Worm (Caenorhabditis elegans) whole organism, L1 larva: ENCODE measurements around the gene xbx-9.

Experiments
- C04F5.9 ChIP-seq: sonication (generic microtip); optimal IDR thresholded peaks from 2 replicates; lab custom pipeline; 2016; ENCODE audit warnings: missing genetic modification characterization, missing compliant biosample characterization
- C34B4.2 ChIP-seq: sonication (generic microtip); optimal IDR thresholded peaks from 2 replicates; lab custom pipeline; 2017; ENCODE audit warnings: mild to moderate bottlenecking, missing genetic modification characterization, missing compliant biosample characterization
- F16B12.6 ChIP-seq: fragments of 150-350 bp; optimal IDR thresholded peaks from 2 replicates; lab custom pipeline; 2014; ENCODE audit warnings: missing biosample characterization, missing genetic modification characterization
- Y116A8C.19 ChIP-seq: sonication (generic microtip); optimal IDR thresholded peaks from 2 replicates; lab custom pipeline; 2016; ENCODE audit warnings: missing compliant biosample characterization, missing genetic modification characterization, borderline replicate concordance
- aly-2 ChIP-seq: fragments of 150-350 bp; optimal IDR thresholded peaks from 2 replicates; lab custom pipeline; 2014; ENCODE audit warnings: missing biosample characterization, missing genetic modification characterization
- ama-1 ChIP-seq: fragments of 150-350 bp; optimal IDR thresholded peaks from 2 replicates; lab custom pipeline; 2014
- ceh-82 ChIP-seq, 3 experiments: fragments of 150-350 bp in 1 of 3; sonication (generic microtip) in 2 of 3; optimal IDR thresholded peaks; 2 replicates each; lab custom pipeline; 2014 to 2017; ENCODE audit warnings: missing biosample characterization in 3 of 3, missing genetic modification characterization in 3 of 3
- ceh-88 ChIP-seq: fragments of 200-800 bp; sonication (Bioruptor generic); IDR thresholded peaks from 2 replicates; pipeline ENCODE4 v1.3.6; 2022; ENCODE audit warnings: missing genetic modification characterization, missing compliant biosample characterization
- ceh-90 ChIP-seq: sonication (generic microtip); optimal IDR thresholded peaks from 2 replicates; lab custom pipeline; 2016; ENCODE audit warnings: missing genetic modification characterization, missing compliant biosample characterization
- ces-1 ChIP-seq: fragments of 150-350 bp; optimal IDR thresholded peaks from 2 replicates; lab custom pipeline; 2014; ENCODE audit warnings: missing biosample characterization, missing genetic modification reagents, missing genetic modification characterization
- egl-27 ChIP-seq, 2 experiments: fragments of 150-350 bp in 1 of 2; sonication (generic microtip); optimal IDR thresholded peaks; 3 replicates each; lab custom pipeline; 2017 to 2018; ENCODE audit warnings: missing biosample characterization in 2 of 2, missing genetic modification characterization in 2 of 2, missing genetic modification reagents in 2 of 2
- elt-2 ChIP-seq: sonication (generic microtip); optimal IDR thresholded peaks from 2 replicates; lab custom pipeline; 2016; ENCODE audit warnings: missing genetic modification characterization, mild to moderate bottlenecking, inconsistent platforms, missing compliant biosample characterization, missing genetic modification reagents
- elt-3 ChIP-seq, 6 experiments: fragments of 150-350 bp in 1 of 6; sonication (generic microtip); optimal IDR thresholded peaks; 2 replicates each; lab custom pipeline; 2017 to 2018; ENCODE audit warnings: missing biosample characterization in 6 of 6, missing genetic modification characterization in 6 of 6, inconsistent platforms in 1 of 6
- fkh-8 ChIP-seq: sonication (generic microtip); optimal IDR thresholded peaks from 2 replicates; lab custom pipeline; 2016; ENCODE audit warnings: mild to moderate bottlenecking, missing genetic modification characterization, missing compliant biosample characterization
- fos-1 ChIP-seq: fragments of 150-350 bp; optimal IDR thresholded peaks from 2 replicates; lab custom pipeline; 2014; ENCODE audit warnings: missing biosample characterization, missing genetic modification characterization
- grh-1 ChIP-seq: fragments of 200-800 bp; sonication (Bioruptor generic); IDR thresholded peaks from 2 replicates; pipeline ENCODE4 v1.3.6; 2022; ENCODE audit warnings: missing genetic modification reagents, missing genetic modification characterization, missing compliant biosample characterization
- hlh-17 ChIP-seq: fragments of 200-800 bp; sonication (Bioruptor generic); optimal IDR thresholded peaks from 2 replicates; lab custom pipeline; 2018; ENCODE audit warnings: missing genetic modification characterization, mild to moderate bottlenecking, missing compliant biosample characterization, moderate library complexity, borderline replicate concordance
- hpl-2 ChIP-seq: fragments of 150-350 bp; optimal IDR thresholded peaks from 2 replicates; lab custom pipeline; 2014; ENCODE audit warnings: missing biosample characterization, missing genetic modification reagents, missing genetic modification characterization
- jun-1 ChIP-seq: fragments of 150-350 bp; optimal IDR thresholded peaks from 2 replicates; lab custom pipeline; 2014; ENCODE audit warnings: missing biosample characterization, missing genetic modification reagents, missing genetic modification characterization
- lin-14 ChIP-seq: fragments of 200-800 bp; sonication (Bioruptor generic); optimal IDR thresholded peaks from 2 replicates; lab custom pipeline; 2018; ENCODE audit warnings: mild to moderate bottlenecking, missing genetic modification characterization, moderate library complexity, missing compliant biosample characterization
- lin-39 ChIP-seq: fragments of 150-350 bp; optimal IDR thresholded peaks from 2 replicates; lab custom pipeline; 2014; ENCODE audit warnings: missing biosample characterization, missing genetic modification reagents, missing genetic modification characterization
- lsy-2 ChIP-seq, 2 experiments: fragments of 150-350 bp; optimal IDR thresholded peaks; 2 replicates each; lab custom pipeline; 2014; ENCODE audit warnings: missing biosample characterization in 2 of 2, missing genetic modification characterization in 2 of 2
- mab-9 ChIP-seq: fragments of 200-800 bp; sonication (Bioruptor generic); IDR thresholded peaks from 2 replicates; pipeline ENCODE4 v1.3.6; 2022; ENCODE audit warnings: missing genetic modification reagents, missing genetic modification characterization, missing compliant biosample characterization
- mef-2 ChIP-seq: fragments of 150-350 bp; optimal IDR thresholded peaks from 2 replicates; lab custom pipeline; 2014; ENCODE audit warnings: missing biosample characterization, missing genetic modification characterization
- mep-1 ChIP-seq: fragments of 150-350 bp; optimal IDR thresholded peaks from 2 replicates; lab custom pipeline; 2014; ENCODE audit warnings: missing biosample characterization, missing genetic modification characterization
- nhr-11 ChIP-seq: fragments of 150-350 bp; optimal IDR thresholded peaks from 2 replicates; lab custom pipeline; 2014; ENCODE audit warnings: missing biosample characterization, missing genetic modification characterization
- nhr-12 ChIP-seq: sonication (generic microtip); optimal IDR thresholded peaks from 2 replicates; lab custom pipeline; 2017; ENCODE audit warnings: missing biosample characterization, missing genetic modification characterization
- nhr-19 ChIP-seq: fragments of 200-800 bp; sonication (Bioruptor generic); conservative IDR thresholded peaks from 2 replicates; pipeline ENCODE4 v1.3.6; 2022; ENCODE audit warnings: missing genetic modification characterization, missing compliant biosample characterization
- nhr-20 ChIP-seq: sonication (generic microtip); optimal IDR thresholded peaks from 2 replicates; lab custom pipeline; 2016; ENCODE audit warnings: mild to moderate bottlenecking, missing genetic modification characterization, missing compliant biosample characterization
- nhr-28 ChIP-seq: fragments of 150-350 bp; optimal IDR thresholded peaks from 2 replicates; lab custom pipeline; 2014; ENCODE audit warnings: missing biosample characterization, missing genetic modification characterization
- nhr-84 ChIP-seq: sonication (generic microtip); optimal IDR thresholded peaks from 2 replicates; lab custom pipeline; 2017; ENCODE audit warnings: missing biosample characterization, missing genetic modification characterization
- nhr-85 ChIP-seq: sonication (generic microtip); peaks from one replicate; lab custom pipeline; 2016; ENCODE audit warnings: missing genetic modification characterization, inconsistent platforms, missing compliant biosample characterization
- pag-3 ChIP-seq: sonication (generic microtip); optimal IDR thresholded peaks from 2 replicates; lab custom pipeline; 2017; ENCODE audit warnings: missing genetic modification characterization, mild to moderate bottlenecking, missing compliant biosample characterization, antibody characterized with exemption, borderline replicate concordance; ENCODE audit not compliant: insufficient read depth
- skn-1 ChIP-seq: fragments of 150-350 bp; optimal IDR thresholded peaks from 2 replicates; lab custom pipeline; 2014; ENCODE audit warnings: missing biosample characterization, missing genetic modification characterization
- snu-23 ChIP-seq: sonication (generic microtip); optimal IDR thresholded peaks from 2 replicates; lab custom pipeline; 2016; ENCODE audit warnings: missing genetic modification characterization, missing compliant biosample characterization
- sup-37 ChIP-seq: fragments of 200-800 bp; sonication (Bioruptor generic); optimal IDR thresholded peaks from 2 replicates; lab custom pipeline; 2018; ENCODE audit warnings: mild to moderate bottlenecking, missing genetic modification characterization, missing compliant biosample characterization
- swsn-7 ChIP-seq: sonication (generic microtip); optimal IDR thresholded peaks from 2 replicates; lab custom pipeline; 2016; ENCODE audit warnings: missing genetic modification characterization, missing compliant biosample characterization
- tbx-2 ChIP-seq: sonication (generic microtip); optimal IDR thresholded peaks from 2 replicates; lab custom pipeline; 2016; ENCODE audit warnings: missing genetic modification characterization, missing compliant biosample characterization
- tlp-1 ChIP-seq: fragments of 150-350 bp; optimal IDR thresholded peaks from 2 replicates; lab custom pipeline; 2014; ENCODE audit warnings: missing biosample characterization, missing genetic modification characterization
- unc-30 ChIP-seq: sonication (generic microtip); optimal IDR thresholded peaks from 2 replicates; lab custom pipeline; 2017; ENCODE audit warnings: missing biosample characterization, missing genetic modification characterization
- unc-62 ChIP-seq: fragments of 150-350 bp; optimal IDR thresholded peaks from 2 replicates; lab custom pipeline; 2014; ENCODE audit warnings: missing biosample characterization, missing genetic modification reagents, missing genetic modification characterization
- vab-15 ChIP-seq: sonication (generic microtip); optimal IDR thresholded peaks from 2 replicates; lab custom pipeline; 2017; ENCODE audit warnings: missing genotype, mild to moderate bottlenecking, missing genetic modification characterization, missing compliant biosample characterization
- xbp-1 ChIP-seq: sonication (generic microtip); optimal IDR thresholded peaks from 2 replicates; lab custom pipeline; 2016; ENCODE audit warnings: missing genetic modification characterization, missing compliant biosample characterization
- zip-4 ChIP-seq: fragments of 200-800 bp; sonication (Bioruptor generic); optimal IDR thresholded peaks from 2 replicates; lab custom pipeline; 2018; ENCODE audit warnings: mild to moderate bottlenecking, missing genetic modification characterization, moderate library complexity, missing compliant biosample characterization
- ztf-11 ChIP-seq, 2 experiments: sonication (generic microtip); optimal IDR thresholded peaks; 2 replicates each; lab custom pipeline; 2016 to 2017; ENCODE audit warnings: missing genetic modification characterization in 2 of 2, missing biosample characterization in 1 of 2, missing compliant biosample characterization in 1 of 2

The xbx-9 gene

DNA sequence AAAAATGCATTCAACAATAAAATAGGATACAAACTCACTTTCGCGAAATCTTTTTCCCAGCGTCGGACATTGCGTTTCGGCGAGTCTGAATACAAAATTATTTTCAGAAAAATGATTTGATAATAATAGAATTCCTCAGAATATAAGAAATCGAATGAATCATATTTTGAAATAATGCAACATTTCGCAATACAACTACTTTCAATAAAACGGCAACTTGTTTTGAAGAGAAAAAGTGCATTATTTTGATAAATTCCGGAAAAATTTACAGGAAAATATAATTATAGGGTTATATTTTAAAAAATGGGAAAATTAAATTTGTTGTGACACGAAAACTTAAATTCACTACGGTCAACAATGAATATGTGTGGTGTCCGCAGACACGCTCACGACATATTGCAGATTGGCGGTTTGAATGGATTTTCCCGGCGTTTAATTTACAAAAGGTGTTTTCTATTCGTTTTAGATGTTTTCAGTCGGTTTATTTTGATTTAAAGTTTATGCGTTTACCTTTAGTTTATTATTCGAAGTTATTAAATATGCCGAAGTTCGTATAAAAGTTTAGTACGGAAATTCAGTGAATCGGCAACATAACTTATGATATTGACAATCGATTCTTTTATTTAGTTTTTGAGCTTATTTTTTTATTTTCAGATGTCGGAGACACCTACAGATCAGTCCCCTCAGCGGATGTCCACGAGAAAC is 29.4 kb downstream of the xbx-9 start, which contains the start of the genes abcf-1 and scc-3 (continued):
- TF ChIP-seq snu-23 (GFP tag; lab: Kevin White, UChicago), result no peak
- TF ChIP-seq aly-2 (tag; lab: Kevin White, UChicago), result no peak
- peak; percentile 40 for TF ChIP-seq xbp-1 (tag; lab: Kevin White, UChicago)
- no peak for TF ChIP-seq lin-14
- TF ChIP-seq hlh-17 (GFP tag; lab: Kevin White, UChicago), result no peak
- TF ChIP-seq ama-1 (lab: Kevin White, UChicago), result no peak
- TF ChIP-seq nhr-20 (tag; lab: Kevin White, UChicago), result peak; percentile 38
- TF ChIP-seq mep-1, result peak; percentile 53
- TF ChIP-seq mef-2 (tag; lab: Kevin White, UChicago), result no peak
- TF ChIP-seq zip-4, result no peak
- TF ChIP-seq lsy-2 (tag; optimal IDR thresholded peaks at IDR 0.05; lab: Kevin White, UChicago), result peak; percentile 86 to 98
- TF ChIP-seq swsn-7, result peak; percentile 32
- TF ChIP-seq skn-1 (tag; lab: Kevin White, UChicago), result peak; percentile 51
- no peak for TF ChIP-seq pag-3 (tag; lab: Kevin White, UChicago)
- TF ChIP-seq ceh-90 (tag; lab: Kevin White, UChicago), result no peak
- no peak for TF ChIP-seq fos-1 (tag; lab: Kevin White, UChicago)
- TF ChIP-seq elt-3 (tag; optimal IDR thresholded peaks at IDR 0.05; lab: Kevin White, UChicago), result peak in 1 of 6 experiments; percentile 37
- no peak for TF ChIP-seq unc-62 (GFP tag; lab: Kevin White, UChicago)
- TF ChIP-seq Y116A8C.19 (tag; lab: Kevin White, UChicago), result no peak

DNA sequence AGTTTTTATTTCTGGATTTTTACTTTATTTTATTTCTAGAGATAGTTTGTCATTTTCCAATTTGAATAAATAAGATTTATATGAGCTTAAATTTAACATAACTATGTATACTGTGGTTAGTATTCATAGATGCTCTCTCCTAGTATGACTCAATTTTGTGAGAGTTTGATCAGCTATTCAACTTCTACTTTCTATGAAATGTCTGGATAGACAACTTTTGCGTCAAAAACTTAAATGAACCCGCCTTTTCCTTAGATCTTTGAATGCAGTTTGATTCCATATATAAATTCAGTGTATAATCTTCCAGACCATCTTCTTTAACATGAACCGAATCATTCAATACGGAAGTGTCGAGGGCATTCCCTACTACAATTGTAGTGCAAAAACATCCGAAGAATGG is 34.9 kb downstream of the xbx-9 start, which contains the start of gene srt-43:
Gene srt-43 (plus strand): TSS at position 301 of the 400 bp plus-strand sequence.
- TF ChIP-seq nhr-84, result no peak
- TF ChIP-seq egl-27 (tag; optimal IDR thresholded peaks at IDR 0.05; lab: Kevin White, UChicago), result no peak
- no peak for TF ChIP-seq grh-1 (GFP tag; lab: Robert Waterston, UW)
- no peak for TF ChIP-seq elt-2 (tag; lab: Kevin White, UChicago)
- no peak for TF ChIP-seq ces-1 (GFP tag; lab: Kevin White, UChicago)
- TF ChIP-seq mab-9 (GFP tag; lab: Robert Waterston, UW), result no peak
- TF ChIP-seq fkh-8 (tag; lab: Kevin White, UChicago), result no peak
- TF ChIP-seq nhr-11 (tag; lab: Kevin White, UChicago), result no peak
- no peak for TF ChIP-seq F16B12.6 (tag; lab: Kevin White, UChicago)
- TF ChIP-seq vab-15 (tag; lab: Kevin White, UChicago), result no peak
- no peak for TF ChIP-seq nhr-85 (tag; lab: Kevin White, UChicago)
- TF ChIP-seq jun-1 (tag; lab: Kevin White, UChicago), result no peak
- TF ChIP-seq, all 84 proteins: peak for 0

DNA sequence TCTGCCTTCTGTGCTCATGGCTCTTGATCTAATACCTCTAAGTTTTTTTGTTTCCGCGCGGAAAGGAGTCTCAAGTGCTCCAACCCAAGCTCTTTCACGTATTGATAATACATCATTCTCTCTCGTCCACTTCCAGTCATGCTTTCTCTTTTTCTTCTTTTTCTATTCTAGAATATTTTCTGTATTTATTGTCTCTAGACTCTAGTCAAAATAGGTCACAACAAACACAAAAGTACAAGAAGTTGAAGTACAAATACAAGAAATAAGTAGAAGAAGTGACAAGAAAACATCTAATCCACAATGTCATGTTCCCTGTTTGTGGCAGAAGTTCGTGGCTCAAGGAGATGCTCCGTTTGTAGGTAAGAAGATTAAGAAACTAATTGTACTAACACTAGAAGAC is 39.2 kb downstream of the xbx-9 start, which contains the start of gene ZC455.1:
Gene ZC455.1 (plus strand): TSS at position 301 of the 400 bp plus-strand sequence.
- no peak for TF ChIP-seq tbx-2 (tag; lab: Kevin White, UChicago)
- no peak for TF ChIP-seq unc-30 (tag; lab: Kevin White, UChicago)
- no peak for TF ChIP-seq nhr-12 (tag; lab: Kevin White, UChicago)
- TF ChIP-seq tlp-1 (tag; lab: Kevin White, UChicago), result no peak
- TF ChIP-seq ztf-11 (tag; optimal IDR thresholded peaks at IDR 0.05; lab: Kevin White, UChicago), result no peak
- TF ChIP-seq mab-9 (GFP tag; lab: Robert Waterston, UW), result no peak
- no peak for TF ChIP-seq lin-39
- TF ChIP-seq hpl-2 (GFP tag; lab: Kevin White, UChicago), result no peak
- no peak for TF ChIP-seq nhr-19 (GFP tag; lab: Robert Waterston, UW)
- no peak for TF ChIP-seq C04F5.9
- no peak for TF ChIP-seq C34B4.2
- TF ChIP-seq nhr-28, result no peak
- no peak for TF ChIP-seq zip-4
- TF ChIP-seq ceh-88 (GFP tag; lab: Robert Waterston, UW), result no peak
- no peak for TF ChIP-seq ceh-82 (tag; optimal IDR thresholded peaks at IDR 0.05; lab: Kevin White, UChicago)
- no peak for TF ChIP-seq ceh-90 (tag; lab: Kevin White, UChicago)
- no peak for TF ChIP-seq sup-37 (GFP tag; lab: Kevin White, UChicago)
